Fruit fly (Drosophila melanogaster): ENCODE results near the gene Cht11.

Cht11 gene

dm6 chrX:6866040-6866439 is 16.7 kb upstream of the Cht11 start (continued):
- no peak for TF ChIP-seq CG11723 (GFP tag; optimal IDR thresholded peaks at IDR 0.05)
- TF ChIP-seq toy (GFP tag; IDR thresholded peaks at IDR 0.05) = no peak
- TF ChIP-seq CG12155 (GFP tag; optimal IDR thresholded peaks at IDR 0.05) = no peak
- TF ChIP-seq CG15269 (tag; optimal IDR thresholded peaks at IDR 0.05) = no peak
- TF ChIP-seq CG16813 (GFP tag; IDR thresholded peaks at IDR 0.05; ENCODE audit: partially characterized antibody) = no peak
- no peak for TF ChIP-seq B-H1 (GFP tag; IDR thresholded peaks at IDR 0.05)
- no peak for TF ChIP-seq MESR4 (GFP tag; optimal IDR thresholded peaks at IDR 0.05)
- no peak for TF ChIP-seq CG4282 (GFP tag; optimal IDR thresholded peaks at IDR 0.05)
- no peak for TF ChIP-seq nmo (GFP tag; optimal IDR thresholded peaks at IDR 0.05)
- TF ChIP-seq cato (GFP tag; optimal IDR thresholded peaks at IDR 0.05; ENCODE audit: borderline replicate concordance) = no peak
- TF ChIP-seq CG12219 (GFP tag; optimal IDR thresholded peaks at IDR 0.05) = no peak
- TF ChIP-seq bab2 (GFP tag; optimal IDR thresholded peaks at IDR 0.05) = no peak
- peak; percentile 77 for TF ChIP-seq pros (GFP tag; optimal IDR thresholded peaks at IDR 0.05)
- no peak for TF ChIP-seq CG2129 (GFP tag; IDR thresholded peaks at IDR 0.05; ENCODE audit: partially characterized antibody)
- TF ChIP-seq prd (optimal IDR thresholded peaks at IDR 0.05) = no peak
- TF ChIP-seq prd (GFP tag; IDR thresholded peaks at IDR 0.05) = no peak
- no peak for TF ChIP-seq CG12236 (GFP tag; optimal IDR thresholded peaks at IDR 0.05)
- TF ChIP-seq Dp (GFP tag; optimal IDR thresholded peaks at IDR 0.05) = no peak
- no peak for TF ChIP-seq grn (GFP tag; optimal IDR thresholded peaks at IDR 0.05)
- TF ChIP-seq gcm2 (GFP tag; optimal IDR thresholded peaks at IDR 0.05) = no peak
- no peak for TF ChIP-seq CG12391 (tag; optimal IDR thresholded peaks at IDR 0.05)
- TF ChIP-seq CG2202 (tag; optimal IDR thresholded peaks at IDR 0.05) = no peak
- no peak for TF ChIP-seq Dek (tag; optimal IDR thresholded peaks at IDR 0.05)
- no peak for TF ChIP-seq Blimp-1 (GFP tag; optimal IDR thresholded peaks at IDR 0.05)
- TF ChIP-seq CG10979 (tag; optimal IDR thresholded peaks at IDR 0.05) = no peak
- TF ChIP-seq CG9609 (GFP tag; optimal IDR thresholded peaks at IDR 0.05) = no peak
- TF ChIP-seq CG3281 (GFP tag; optimal IDR thresholded peaks at IDR 0.05) = no peak
- TF ChIP-seq CG10431 (GFP tag; optimal IDR thresholded peaks at IDR 0.05) = no peak
- TF ChIP-seq CrebB (tag; optimal IDR thresholded peaks at IDR 0.05) = peak; percentile 13
- no peak for TF ChIP-seq CG17612 (GFP tag; IDR thresholded peaks at IDR 0.05)
- TF ChIP-seq trh (GFP tag; optimal IDR thresholded peaks at IDR 0.05) = no peak
- no peak for TF ChIP-seq CG30020 (tag; optimal IDR thresholded peaks at IDR 0.05)
- no peak for TF ChIP-seq pan (optimal IDR thresholded peaks at IDR 0.05)
- no peak for TF ChIP-seq pan (GFP tag; optimal IDR thresholded peaks at IDR 0.05 in 1 of 2, IDR thresholded peaks at IDR 0.05 in 1 of 2)
- peak; percentile 100 for TF ChIP-seq CG1233 (GFP tag; optimal IDR thresholded peaks at IDR 0.05)
- no peak for TF ChIP-seq CG10959 (GFP tag; IDR thresholded peaks at IDR 0.05)
- TF ChIP-seq CG1602 (GFP tag; optimal IDR thresholded peaks at IDR 0.05) = no peak
- no peak for TF ChIP-seq gce (GFP tag; IDR thresholded peaks at IDR 0.05)
- TF ChIP-seq CG6813 (GFP tag; optimal IDR thresholded peaks at IDR 0.05) = no peak
- TF ChIP-seq CG16815 (GFP tag; optimal IDR thresholded peaks at IDR 0.05) = no peak
- no peak for TF ChIP-seq Dad (GFP tag; optimal IDR thresholded peaks at IDR 0.05)
- TF ChIP-seq CG18599 (GFP tag; optimal IDR thresholded peaks at IDR 0.05) = peak; percentile 55
- no peak for TF ChIP-seq Jarid2 (GFP tag; optimal IDR thresholded peaks at IDR 0.05)
- TF ChIP-seq D19A (tag; optimal IDR thresholded peaks at IDR 0.05) = peak; percentile 13
- no peak for TF ChIP-seq CG11093 (GFP tag; IDR thresholded peaks at IDR 0.05)
- TF ChIP-seq Camta (GFP tag; optimal IDR thresholded peaks at IDR 0.05) = no peak
- no peak for TF ChIP-seq cad (GFP tag; optimal IDR thresholded peaks at IDR 0.05)
- no peak for TF ChIP-seq Ets65A (GFP tag)
- no peak for TF ChIP-seq CG2712 (tag; optimal IDR thresholded peaks at IDR 0.05)
- no peak for TF ChIP-seq CG6689 (GFP tag; IDR thresholded peaks at IDR 0.05)
- no peak for TF ChIP-seq Hmr (GFP tag; optimal IDR thresholded peaks at IDR 0.05)
- TF ChIP-seq gfzf (GFP tag; optimal IDR thresholded peaks at IDR 0.05) = no peak
